Worm (Caenorhabditis elegans) whole organism, young adult: Measurements from ENCODE around the gene hsp-16.41.

Experiments used
- F22D6.2 ChIP-seq: sonication (generic microtip); optimal IDR thresholded peaks from 2 replicates; lab custom pipeline; 2016; ENCODE audit warnings: mild to moderate bottlenecking, missing genetic modification characterization, missing compliant biosample characterization
- T07F8.4 ChIP-seq: sonication (generic microtip); optimal IDR thresholded peaks from 2 replicates; lab custom pipeline; 2016; ENCODE audit warnings: mild to moderate bottlenecking, missing genetic modification characterization, moderate library complexity, missing compliant biosample characterization
- Y67H2A.10 ChIP-seq: fragments of 200-800 bp; sonication (Bioruptor generic); conservative IDR thresholded peaks from 2 replicates; pipeline ENCODE4 v1.3.6; 2022; ENCODE audit warnings: missing genetic modification reagents, missing genetic modification characterization, missing compliant biosample characterization
- aptf-3 ChIP-seq: fragments of 200-800 bp; sonication (Bioruptor generic); IDR thresholded peaks from 2 replicates; pipeline ENCODE4 v1.3.6; 2022; ENCODE audit warnings: missing genetic modification characterization, missing compliant biosample characterization
- ccch-3 ChIP-seq: fragments of 200-800 bp; sonication (Bioruptor generic); optimal IDR thresholded peaks from 2 replicates; lab custom pipeline; 2018; ENCODE audit warnings: mild to moderate bottlenecking, missing genetic modification characterization, missing compliant biosample characterization
- ceh-91 ChIP-seq: fragments of 200-800 bp; sonication (Bioruptor generic); IDR thresholded peaks from 2 replicates; pipeline ENCODE4 v1.3.6; 2022; ENCODE audit warnings: missing genetic modification reagents, missing genetic modification characterization, missing compliant biosample characterization
- pha-4 ChIP-seq: fragments of 150-350 bp; sonication (generic microtip); optimal IDR thresholded peaks from 2 replicates; lab custom pipeline; 2014; ENCODE audit warnings: missing biosample characterization, missing genetic modification reagents, missing genetic modification characterization
- snpc-3.4 ChIP-seq: sonication (generic microtip); optimal IDR thresholded peaks from 2 replicates; lab custom pipeline; 2017; ENCODE audit warnings: missing genetic modification characterization, mild to moderate bottlenecking, missing compliant biosample characterization, antibody characterized with exemption, moderate library complexity, missing genotype, missing genetic modification reagents
- tbp1 ChIP-seq: fragments of 200-800 bp; sonication (Bioruptor generic); optimal IDR thresholded peaks from 2 replicates; lab custom pipeline; 2018; ENCODE audit warnings: mild to moderate bottlenecking, missing genetic modification characterization, missing compliant biosample characterization
- ztf-22 ChIP-seq: fragments of 200-800 bp; sonication (Bioruptor generic); optimal IDR thresholded peaks from 2 replicates; lab custom pipeline; 2018; ENCODE audit warnings: mild to moderate bottlenecking, missing genetic modification characterization, moderate library complexity, missing compliant biosample characterization

- no peak for TF ChIP-seq snpc-3.4 (tag; lab: Kevin White, UChicago)
- TF ChIP-seq ccch-3 (GFP tag; lab: Kevin White, UChicago): no peak
- no peak for TF ChIP-seq T07F8.4 (tag; lab: Kevin White, UChicago)
- TF ChIP-seq F22D6.2 (tag; lab: Kevin White, UChicago): no peak
- TF ChIP-seq aptf-3 (GFP tag; lab: Robert Waterston, UW): no peak
- no peak for TF ChIP-seq tbp1
- no peak for TF ChIP-seq ztf-22 (GFP tag; lab: Kevin White, UChicago)
- TF ChIP-seq Y67H2A.10 (GFP tag; lab: Robert Waterston, UW): no peak
- TF ChIP-seq pha-4 (tag; lab: Kevin White, UChicago): no peak
- no peak for TF ChIP-seq ceh-91
Observed at ce11 chrV:1771727-1772126, 33.3 kb upstream of the hsp-16.41 start, which contains the start of gene dhs-13.
